Fruit fly (Drosophila melanogaster): ENCODE measurements around the gene Rpn2.

Gene Rpn2

dm6 chr3R:29198299-29198698 lies 45.0 kb downstream of the Rpn2 start:
- TF ChIP-seq psq (optimal IDR thresholded peaks at IDR 0.05) (no peak), h (optimal IDR thresholded peaks at IDR 0.05) (no peak), insv (optimal IDR thresholded peaks at IDR 0.05) (no peak), ttk (optimal IDR thresholded peaks at IDR 0.05) (no peak), Myc (optimal IDR thresholded peaks at IDR 0.05) (no peak), Sin3A (optimal IDR thresholded peaks at IDR 0.05) (no peak)

dm6 chr3R:29199807-29200693 lies 46.7 kb downstream of the Rpn2 start, which contains the start of gene CG11899:
Gene CG11899, plus strand, starts transcription at chr3R:29200454.
- TF ChIP-seq insv (optimal IDR thresholded peaks at IDR 0.05) = no peak
- no peak for TF ChIP-seq psq (optimal IDR thresholded peaks at IDR 0.05)
- no peak for TF ChIP-seq h (optimal IDR thresholded peaks at IDR 0.05)
- no peak for TF ChIP-seq Myc (optimal IDR thresholded peaks at IDR 0.05)
- TF ChIP-seq Sin3A (optimal IDR thresholded peaks at IDR 0.05) = no peak
- no peak for TF ChIP-seq ttk (optimal IDR thresholded peaks at IDR 0.05)

- TF ChIP-seq ttk (optimal IDR thresholded peaks at IDR 0.05) (no peak), Myc (optimal IDR thresholded peaks at IDR 0.05) (no peak), Sin3A (optimal IDR thresholded peaks at IDR 0.05) (no peak), psq (optimal IDR thresholded peaks at IDR 0.05) (no peak)
Measured at dm6 chr3R:29202418-29202817, 49.1 kb downstream of the Rpn2 start, which contains the start of gene Mesh1. Gene Mesh1, minus strand, starts transcription at chr3R:29202525.

- TF ChIP-seq h (optimal IDR thresholded peaks at IDR 0.05) (no peak), Myc (optimal IDR thresholded peaks at IDR 0.05) (no peak), psq (optimal IDR thresholded peaks at IDR 0.05) (no peak), Sin3A (optimal IDR thresholded peaks at IDR 0.05) (no peak), ttk (optimal IDR thresholded peaks at IDR 0.05) (no peak), insv (optimal IDR thresholded peaks at IDR 0.05) (no peak)
Measured at dm6 chr3R:29204033-29204432, 50.7 kb downstream of the Rpn2 start, which contains the start of gene Cyt-c1L. Gene Cyt-c1L, minus strand, starts transcription at chr3R:29204133.

- TF ChIP-seq Sin3A (optimal IDR thresholded peaks at IDR 0.05) (no peak), Myc (optimal IDR thresholded peaks at IDR 0.05) (no peak), psq (optimal IDR thresholded peaks at IDR 0.05) (no peak), h (optimal IDR thresholded peaks at IDR 0.05) (no peak), insv (optimal IDR thresholded peaks at IDR 0.05) (no peak), ttk (optimal IDR thresholded peaks at IDR 0.05) (no peak)
Measured at dm6 chr3R:29204612-29205480, 51.5 kb downstream of the Rpn2 start.

- TF ChIP-seq Myc (optimal IDR thresholded peaks at IDR 0.05) (no peak), h (optimal IDR thresholded peaks at IDR 0.05) (no peak), ttk (optimal IDR thresholded peaks at IDR 0.05) (no peak), insv (optimal IDR thresholded peaks at IDR 0.05) (no peak), Sin3A (optimal IDR thresholded peaks at IDR 0.05) (no peak), psq (optimal IDR thresholded peaks at IDR 0.05) (no peak)
Measured at dm6 chr3R:29206198-29207011, 53.1 kb downstream of the Rpn2 start.

Measured in Kc167 (cell line).